Worm (Caenorhabditis elegans): ENCODE results near the gene sri-63.
A peak's percentile ranks its signal among the peaks of the same experiment; 100 is the strongest.

ce11 chrII:3303582-3303981, 16.4 kb downstream of the sri-63 start:
- TF ChIP-seq pat-9 (tag; optimal IDR thresholded peaks at IDR 0.05) (no peak), nfya-1 (tag; optimal IDR thresholded peaks at IDR 0.05) (no peak), mec-3 (tag; optimal IDR thresholded peaks at IDR 0.05; ENCODE audit: borderline replicate concordance) (no peak), ceh-48 (tag; optimal IDR thresholded peaks at IDR 0.05) (peak; percentile 45), zip-5 (tag; optimal IDR thresholded peaks at IDR 0.05) (no peak), hlh-8 (tag; optimal IDR thresholded peaks at IDR 0.05) (no peak), ceh-30 (tag; optimal IDR thresholded peaks at IDR 0.05) (no peak), ceh-24 (tag; optimal IDR thresholded peaks at IDR 0.05) (no peak), tbx-2 (tag; optimal IDR thresholded peaks at IDR 0.05) (no peak), ama-1 (optimal IDR thresholded peaks at IDR 0.05) (peak; percentile 4), fkh-6 (tag; optimal IDR thresholded peaks at IDR 0.05) (no peak), pha-4 (tag; optimal IDR thresholded peaks at IDR 0.05) (no peak), ttx-3 (tag; optimal IDR thresholded peaks at IDR 0.05) (no peak)
